Worm (Caenorhabditis elegans) whole organism, L2 larva: ENCODE results near the gene T04C12.1.

Experiments used
- ceh-82 ChIP-seq: fragments of 150-350 bp; optimal IDR thresholded peaks from 2 replicates; lab custom pipeline; 2014; ENCODE audit warnings: missing biosample characterization, missing genetic modification characterization
- egl-27 ChIP-seq: sonication (generic microtip); optimal IDR thresholded peaks from 3 replicates; lab custom pipeline; 2017; ENCODE audit warnings: missing biosample characterization, missing genetic modification reagents, missing genetic modification characterization
- elt-3 ChIP-seq: sonication (generic microtip); optimal IDR thresholded peaks from 2 replicates; lab custom pipeline; 2017; ENCODE audit warnings: missing biosample characterization, missing genetic modification characterization
- fos-1 ChIP-seq: fragments of 150-350 bp; optimal IDR thresholded peaks from 2 replicates; lab custom pipeline; 2014; ENCODE audit warnings: missing biosample characterization, missing genetic modification characterization
- lsy-2 ChIP-seq, 2 experiments: fragments of 150-350 bp in 1 of 2; sonication (generic microtip) in 1 of 2; optimal IDR thresholded peaks; 2 replicates each; lab custom pipeline; 2014 to 2017; ENCODE audit warnings: missing biosample characterization in 2 of 2, missing genetic modification characterization in 2 of 2
- mdl-1 ChIP-seq, 2 experiments: fragments of 150-350 bp in 1 of 2; sonication (generic microtip) in 1 of 2; optimal IDR thresholded peaks; 2 replicates each; lab custom pipeline; 2017; ENCODE audit warnings: missing biosample characterization in 2 of 2, missing genetic modification characterization in 2 of 2
- nhr-11 ChIP-seq: fragments of 150-350 bp; optimal IDR thresholded peaks from 2 replicates; lab custom pipeline; 2014; ENCODE audit warnings: missing biosample characterization, missing genetic modification characterization
- nhr-6 ChIP-seq: fragments of 150-350 bp; optimal IDR thresholded peaks from 2 replicates; lab custom pipeline; 2014; ENCODE audit warnings: missing biosample characterization, missing genetic modification characterization
- nhr-77 ChIP-seq: fragments of 150-350 bp; optimal IDR thresholded peaks from 2 replicates; lab custom pipeline; 2014; ENCODE audit warnings: missing biosample characterization, missing genetic modification characterization
- snpc-4 ChIP-seq: fragments of 150-350 bp; optimal IDR thresholded peaks from 2 replicates; lab custom pipeline; 2014; ENCODE audit warnings: missing biosample characterization, missing genetic modification characterization
- unc-55 ChIP-seq: fragments of 150-350 bp; sonication (generic microtip); optimal IDR thresholded peaks from 3 replicates; lab custom pipeline; 2014; ENCODE audit warnings: missing biosample characterization, missing genetic modification reagents, missing genetic modification characterization
- ztf-4 ChIP-seq: fragments of 150-350 bp; optimal IDR thresholded peaks from 2 replicates; lab custom pipeline; 2014; ENCODE audit warnings: missing biosample characterization, missing genetic modification characterization

ce11 chrV:11022817-11023216 is 36.3 kb downstream of the T04C12.1 start, which contains the start of the genes C13G3.12 and hot-6:
- TF ChIP-seq ztf-4 (tag; lab: Kevin White, UChicago) (no peak), lsy-2 (tag; optimal IDR thresholded peaks at IDR 0.05; lab: Kevin White, UChicago) (no peak), elt-3 (tag; lab: Kevin White, UChicago) (no peak), nhr-6 (tag; lab: Kevin White, UChicago) (no peak), egl-27 (no peak), fos-1 (no peak), ceh-82 (no peak), mdl-1 (tag; optimal IDR thresholded peaks at IDR 0.05; lab: Kevin White, UChicago) (no peak), unc-55 (GFP tag; lab: Kevin White, UChicago) (no peak), snpc-4 (no peak), nhr-11 (no peak), nhr-77 (tag; lab: Kevin White, UChicago) (no peak)
